Worm (Caenorhabditis elegans) whole organism, mixed stage, embryonic: ENCODE results near the gene chmp-7.

Experiments used
- blmp-1 ChIP-seq: fragments of 150-350 bp; optimal IDR thresholded peaks from 2 replicates; lab custom pipeline; 2014; ENCODE audit warnings: missing biosample characterization, missing genetic modification characterization
- ceh-43 ChIP-seq: fragments of 200-800 bp; sonication (Bioruptor generic); optimal IDR thresholded peaks from 2 replicates; lab custom pipeline; 2018; ENCODE audit warnings: mild to moderate bottlenecking, missing genetic modification characterization, moderate library complexity, missing compliant biosample characterization
- ceh-83 ChIP-seq: fragments of 200-800 bp; sonication (Bioruptor generic); optimal IDR thresholded peaks from 2 replicates; lab custom pipeline; 2018; ENCODE audit warnings: mild to moderate bottlenecking, missing genetic modification characterization, missing compliant biosample characterization
- drap-1 ChIP-seq: fragments of 200-800 bp; sonication (Bioruptor generic); optimal IDR thresholded peaks from 3 replicates; lab custom pipeline; 2018; ENCODE audit warnings: mild to moderate bottlenecking, missing genetic modification characterization, missing compliant biosample characterization
- elt-1 ChIP-seq: sonication (generic microtip); optimal IDR thresholded peaks from 2 replicates; lab custom pipeline; 2017; ENCODE audit warnings: missing genetic modification characterization, mild to moderate bottlenecking, missing compliant biosample characterization, antibody characterized with exemption, moderate library complexity, borderline replicate concordance; ENCODE audit not compliant: insufficient read depth
- elt-3 ChIP-seq: fragments of 150-350 bp; optimal IDR thresholded peaks from 2 replicates; lab custom pipeline; 2014; ENCODE audit warnings: missing biosample characterization, missing genetic modification characterization
- hlh-1 ChIP-seq: fragments of 150-350 bp; optimal IDR thresholded peaks from 2 replicates; lab custom pipeline; 2014; ENCODE audit warnings: missing biosample characterization, missing genetic modification reagents, missing genetic modification characterization
- lin-13 ChIP-seq: fragments of 150-350 bp; optimal IDR thresholded peaks from 2 replicates; lab custom pipeline; 2014; ENCODE audit warnings: missing biosample characterization, missing genetic modification characterization
- lin-32 ChIP-seq: fragments of 200-800 bp; sonication (Bioruptor generic); optimal IDR thresholded peaks from 2 replicates; lab custom pipeline; 2018; ENCODE audit warnings: mild to moderate bottlenecking, missing genetic modification characterization, missing compliant biosample characterization
- mab-5 ChIP-seq: fragments of 150-350 bp; optimal IDR thresholded peaks from 2 replicates; lab custom pipeline; 2014; ENCODE audit warnings: missing biosample characterization, missing genetic modification characterization
- mls-2 ChIP-seq: sonication (generic microtip); optimal IDR thresholded peaks from 2 replicates; lab custom pipeline; 2016; ENCODE audit warnings: mild to moderate bottlenecking, missing genetic modification characterization, moderate library complexity, missing compliant biosample characterization
- nhr-28 ChIP-seq: fragments of 150-350 bp; optimal IDR thresholded peaks from 2 replicates; lab custom pipeline; 2014; ENCODE audit warnings: missing biosample characterization, missing genetic modification characterization
- nhr-76 ChIP-seq: sonication (generic microtip); optimal IDR thresholded peaks from 2 replicates; lab custom pipeline; 2017; ENCODE audit warnings: missing biosample characterization, missing genetic modification characterization
- pha-4 ChIP-seq: fragments of 150-350 bp; optimal IDR thresholded peaks from 2 replicates; lab custom pipeline; 2018; ENCODE audit warnings: missing biosample characterization, missing genetic modification reagents, missing genetic modification characterization
- snpc-4 ChIP-seq: fragments of 150-350 bp; optimal IDR thresholded peaks from 2 replicates; lab custom pipeline; 2014; ENCODE audit warnings: missing biosample characterization, missing genetic modification characterization
- tbx-8 ChIP-seq: fragments of 200-800 bp; sonication (Bioruptor generic); optimal IDR thresholded peaks from 2 replicates; lab custom pipeline; 2018; ENCODE audit warnings: mild to moderate bottlenecking, missing genetic modification characterization, moderate library complexity, missing compliant biosample characterization
- unc-120 ChIP-seq: sonication (generic microtip); optimal IDR thresholded peaks from 2 replicates; lab custom pipeline; 2017; ENCODE audit warnings: missing genetic modification characterization, missing compliant biosample characterization; ENCODE audit not compliant: poor library complexity, severe bottlenecking
- unc-62 ChIP-seq: fragments of 150-350 bp; optimal IDR thresholded peaks from 2 replicates; lab custom pipeline; 2014; ENCODE audit warnings: missing biosample characterization, missing genetic modification reagents, missing genetic modification characterization
- zip-8 ChIP-seq: fragments of 150-350 bp; optimal IDR thresholded peaks from 2 replicates; lab custom pipeline; 2014; ENCODE audit warnings: missing biosample characterization, missing genetic modification characterization

chmp-7 gene

DNA sequence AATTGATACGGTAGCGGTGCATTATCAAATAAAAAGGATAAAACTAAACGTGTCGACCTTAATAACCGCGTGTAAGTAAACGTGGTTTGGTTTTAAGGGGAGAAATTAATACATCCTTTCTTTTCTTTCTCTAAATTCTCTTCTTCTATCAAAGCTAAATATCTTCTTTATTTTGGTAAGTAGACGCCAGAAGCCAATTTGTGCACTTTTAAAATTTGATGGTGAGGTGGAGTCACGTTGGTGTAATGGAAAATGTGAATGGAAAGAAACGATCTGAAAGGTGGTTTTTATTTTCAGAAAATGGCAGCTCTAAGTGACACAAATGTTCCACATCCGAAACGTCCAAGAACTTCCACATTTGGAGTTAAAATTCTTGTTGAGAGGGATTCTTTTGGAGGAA is 46.0 kb downstream of the chmp-7 start, which contains the start of gene T24H10.5:
T24H10.5 (plus strand) TSS at position 301 of the 400 bp plus-strand sequence.
- TF ChIP-seq unc-120: no peak
- TF ChIP-seq elt-3 (tag; lab: Kevin White, UChicago): no peak
- no peak for TF ChIP-seq ceh-43 (GFP tag; lab: Kevin White, UChicago)
- TF ChIP-seq ceh-83 (GFP tag; lab: Kevin White, UChicago): no peak
- no peak for TF ChIP-seq nhr-76 (tag; lab: Kevin White, UChicago)
- TF ChIP-seq pha-4: no peak
- no peak for TF ChIP-seq zip-8
- no peak for TF ChIP-seq drap-1 (GFP tag; lab: Kevin White, UChicago)
- no peak for TF ChIP-seq nhr-28 (tag; lab: Kevin White, UChicago)
- no peak for TF ChIP-seq tbx-8 (GFP tag; lab: Kevin White, UChicago)
- no peak for TF ChIP-seq unc-62 (GFP tag; lab: Kevin White, UChicago)
- TF ChIP-seq lin-13: no peak
- no peak for TF ChIP-seq blmp-1 (tag; lab: Kevin White, UChicago)
- TF ChIP-seq mab-5 (tag; lab: Kevin White, UChicago): no peak
- TF ChIP-seq lin-32 (GFP tag; lab: Kevin White, UChicago): no peak
- TF ChIP-seq hlh-1 (tag; lab: Kevin White, UChicago): no peak
- TF ChIP-seq mls-2 (tag; lab: Kevin White, UChicago): no peak
- no peak for TF ChIP-seq elt-1 (tag; lab: Kevin White, UChicago)
- no peak for TF ChIP-seq snpc-4
